Fruit fly (Drosophila melanogaster) whole organism, embryonic: ENCODE results near the gene Trm7-32.
A peak's percentile ranks its signal among the peaks of the same experiment; 100 is the strongest.

Source experiments
- BtbVII ChIP-seq: fragments of 200-800 bp; sonication (Bioruptor generic); optimal IDR thresholded peaks from 3 replicates; lab custom pipeline; 2017; ENCODE audit warnings: missing biosample characterization, mild to moderate bottlenecking, missing genetic modification characterization
- Bteb2 ChIP-seq: fragments of 200-800 bp; sonication (Bioruptor generic); optimal IDR thresholded peaks from 2 replicates; lab custom pipeline; 2016; ENCODE audit warnings: missing biosample characterization, missing genetic modification characterization
- CG10321 ChIP-seq: fragments of 200-800 bp; sonication (Bioruptor generic); IDR thresholded peaks from 2 replicates; pipeline ENCODE4 v1.3.6; 2022; ENCODE audit warnings: missing biosample characterization, missing genetic modification characterization
- CG12659 ChIP-seq: fragments of 200-800 bp; sonication (Bioruptor generic); optimal IDR thresholded peaks from 3 replicates; lab custom pipeline; 2017; ENCODE audit warnings: mild to moderate bottlenecking, missing biosample characterization, missing genetic modification reagents, missing genetic modification characterization
- CG14965 ChIP-seq: fragments of 200-800 bp; sonication (Bioruptor generic); optimal IDR thresholded peaks from 2 replicates; lab custom pipeline; 2016; ENCODE audit warnings: missing biosample characterization, missing genetic modification characterization, borderline replicate concordance
- CG15011 ChIP-seq: fragments of 200-800 bp; sonication (Bioruptor generic); optimal IDR thresholded peaks from 3 replicates; lab custom pipeline; 2018; ENCODE audit warnings: missing biosample characterization, mild to moderate bottlenecking, missing genetic modification characterization
- CG15601 ChIP-seq: fragments of 200-800 bp; sonication (Bioruptor generic); optimal IDR thresholded peaks from 3 replicates; lab custom pipeline; 2019; ENCODE audit warnings: missing biosample characterization, mild to moderate bottlenecking, missing genetic modification characterization, moderate library complexity
- CG1647 ChIP-seq: fragments of 200-800 bp; sonication (Bioruptor generic); optimal IDR thresholded peaks from 3 replicates; lab custom pipeline; 2016; ENCODE audit warnings: missing biosample characterization, missing genetic modification characterization
- CG16815 ChIP-seq: fragments of 200-800 bp; sonication (Bioruptor generic); optimal IDR thresholded peaks from 3 replicates; lab custom pipeline; 2017; ENCODE audit warnings: missing biosample characterization, mild to moderate bottlenecking, missing genetic modification characterization
- CG2116 ChIP-seq: fragments of 200-800 bp; sonication (Bioruptor generic); optimal IDR thresholded peaks from 3 replicates; lab custom pipeline; 2018; ENCODE audit warnings: missing biosample characterization, mild to moderate bottlenecking, missing genetic modification characterization
- CG30431 ChIP-seq: fragments of 200-800 bp; sonication (Bioruptor generic); optimal IDR thresholded peaks from 2 replicates; lab custom pipeline; 2017; ENCODE audit warnings: missing biosample characterization, missing genetic modification characterization
- CG3065 ChIP-seq: fragments of 200-800 bp; sonication (Bioruptor generic); optimal IDR thresholded peaks from 2 replicates; lab custom pipeline; 2016; ENCODE audit warnings: missing biosample characterization, missing genetic modification characterization
- CG31224 ChIP-seq: fragments of 200-800 bp; sonication (Bioruptor generic); IDR thresholded peaks from 2 replicates; pipeline ENCODE4 v1.3.6; 2022; ENCODE audit warnings: missing biosample characterization, missing genetic modification characterization
- CG34224 ChIP-seq: fragments of 200-800 bp; sonication (Bioruptor generic); IDR thresholded peaks from 3 replicates; pipeline ENCODE4 v1.3.6; 2022; ENCODE audit warnings: missing biosample characterization, missing genetic modification characterization; ENCODE audit not compliant: partially characterized antibody
- CG3726 ChIP-seq: fragments of 200-800 bp; sonication (Bioruptor generic); IDR thresholded peaks from 3 replicates; pipeline ENCODE4, ENCODE4 v1.3.6; 2022; ENCODE audit warnings: missing biosample characterization, missing genetic modification characterization
- CG4854 ChIP-seq: fragments of 200-800 bp; sonication (Bioruptor generic); optimal IDR thresholded peaks from 2 replicates; lab custom pipeline; 2016; ENCODE audit warnings: missing biosample characterization, missing genetic modification characterization, inconsistent platforms
- CG6813 ChIP-seq: fragments of 200-800 bp; sonication (Bioruptor generic); optimal IDR thresholded peaks from 2 replicates; lab custom pipeline; 2017; ENCODE audit warnings: missing biosample characterization, missing genetic modification characterization, mild to moderate bottlenecking, moderate library complexity, missing genetic modification reagents
- CG7963 ChIP-seq: fragments of 200-800 bp; sonication (Bioruptor generic); IDR thresholded peaks from 3 replicates; pipeline ENCODE4 v1.3.6; 2022; ENCODE audit warnings: missing biosample characterization, missing genetic modification characterization; ENCODE audit not compliant: partially characterized antibody
- Dek ChIP-seq: fragments of 200-800 bp; sonication (Bioruptor generic); optimal IDR thresholded peaks from 3 replicates; lab custom pipeline; 2019; ENCODE audit warnings: missing biosample characterization, mild to moderate bottlenecking, missing genetic modification characterization, moderate library complexity
- Fer3 ChIP-seq: fragments of 200-800 bp; sonication (Bioruptor generic); optimal IDR thresholded peaks from 2 replicates; lab custom pipeline; 2018; ENCODE audit warnings: missing biosample characterization, mild to moderate bottlenecking, missing genetic modification characterization, moderate library complexity
- GATAe ChIP-seq: fragments of 200-800 bp; sonication (Bioruptor generic); conservative IDR thresholded peaks from 2 replicates; pipeline ENCODE4 v1.3.6; 2022; ENCODE audit warnings: missing biosample characterization, missing genetic modification characterization
- Hey ChIP-seq: fragments of 200-800 bp; sonication (Bioruptor generic); optimal IDR thresholded peaks from 3 replicates; lab custom pipeline; 2018; ENCODE audit warnings: missing biosample characterization, mild to moderate bottlenecking, missing genetic modification characterization
- Hr78 ChIP-seq, 2 experiments: fragments of 200-800 bp in 1 of 2; fragments of >200 bp in 1 of 2; sonication (Bioruptor generic) in 1 of 2; optimal IDR thresholded peaks; 2 replicates each; lab custom pipeline; 2017 to 2019; ENCODE audit warnings: missing biosample characterization in 2 of 2, missing genetic modification characterization in 2 of 2, mild to moderate bottlenecking in 1 of 2, moderate library complexity in 1 of 2
- Hsf ChIP-seq: fragments of 200-800 bp; sonication (Bioruptor generic); optimal IDR thresholded peaks from 3 replicates; lab custom pipeline; 2016; ENCODE audit warnings: missing biosample characterization, missing genetic modification characterization
- Kr ChIP-seq: fragments of 200-800 bp; sonication (Bioruptor generic); optimal IDR thresholded peaks from 2 replicates; lab custom pipeline; 2017; ENCODE audit warnings: missing biosample characterization, mild to moderate bottlenecking, missing genetic modification characterization
- NC2α ChIP-seq: fragments of 200-800 bp; sonication (Bioruptor generic); optimal IDR thresholded peaks from 2 replicates; lab custom pipeline; 2016; ENCODE audit warnings: missing biosample characterization, missing genetic modification characterization
- Ptx1 ChIP-seq: fragments of 200-800 bp; sonication (Bioruptor generic); IDR thresholded peaks from 2 replicates; pipeline ENCODE4 v1.3.6; 2022; ENCODE audit warnings: missing biosample characterization, missing genetic modification characterization
- Six4 ChIP-seq: fragments of 200-800 bp; sonication (Bioruptor generic); optimal IDR thresholded peaks from 2 replicates; lab custom pipeline; 2016; ENCODE audit warnings: missing biosample characterization, missing genetic modification characterization
- Trl ChIP-seq, 3 experiments: fragments of >200 bp in 2 of 3; fragments of 200-800 bp in 1 of 3; sonication (Bioruptor generic) in 1 of 3; optimal IDR thresholded peaks; 2 replicates in 1 of 3; 3 replicates in 2 of 3; lab custom pipeline; 2016 to 2017; ENCODE audit warnings: missing biosample characterization in 1 of 3, missing genetic modification characterization in 1 of 3
- ap ChIP-seq: fragments of 200-800 bp; sonication (Bioruptor generic); IDR thresholded peaks from 2 replicates; pipeline ENCODE4 v1.3.6; 2022; ENCODE audit warnings: missing biosample characterization, missing genetic modification characterization
- ato ChIP-seq: fragments of 200-800 bp; sonication (Bioruptor generic); IDR thresholded peaks from 2 replicates; pipeline ENCODE4 v1.3.6; 2022; ENCODE audit warnings: missing biosample characterization, missing genetic modification characterization; ENCODE audit not compliant: partially characterized antibody
- bsh ChIP-seq, 2 experiments: fragments of 200-800 bp; sonication (Bioruptor generic); optimal IDR thresholded peaks; 2 replicates each; lab custom pipeline; 2017 to 2018; ENCODE audit warnings: mild to moderate bottlenecking in 2 of 2, missing biosample characterization in 2 of 2, missing genetic modification characterization in 2 of 2, moderate library complexity in 1 of 2
- cad ChIP-seq: fragments of >200 bp; optimal IDR thresholded peaks from 2 replicates; lab custom pipeline; 2017; ENCODE audit warnings: missing biosample characterization, missing genetic modification characterization
- caup ChIP-seq: fragments of 200-800 bp; sonication (Bioruptor generic); optimal IDR thresholded peaks from 3 replicates; lab custom pipeline; 2017; ENCODE audit warnings: missing biosample characterization, mild to moderate bottlenecking, missing genetic modification characterization, moderate library complexity; ENCODE audit not compliant: severe bottlenecking
- dmrt11E ChIP-seq: fragments of 200-800 bp; sonication (Bioruptor generic); optimal IDR thresholded peaks from 3 replicates; lab custom pipeline; 2018; ENCODE audit warnings: missing biosample characterization, mild to moderate bottlenecking, missing genetic modification characterization, moderate library complexity
- eve ChIP-seq, 2 experiments: fragments of >200 bp; optimal IDR thresholded peaks; 2 replicates each; lab custom pipeline; 2017; ENCODE audit warnings: missing biosample characterization in 2 of 2, missing genetic modification characterization in 2 of 2
- exex ChIP-seq: fragments of 200-800 bp; sonication (Bioruptor generic); optimal IDR thresholded peaks from 4 replicates; lab custom pipeline; 2018; ENCODE audit warnings: missing biosample characterization, mild to moderate bottlenecking, missing genetic modification characterization, moderate library complexity
- fd64A ChIP-seq: fragments of 200-800 bp; sonication (Bioruptor generic); optimal IDR thresholded peaks from 3 replicates; lab custom pipeline; 2018; ENCODE audit warnings: missing biosample characterization, mild to moderate bottlenecking, missing genetic modification characterization
- fru ChIP-seq: fragments of >200 bp; optimal IDR thresholded peaks from 2 replicates; lab custom pipeline; 2017
- klu ChIP-seq: fragments of 200-800 bp; sonication (Bioruptor generic); IDR thresholded peaks from 2 replicates; pipeline ENCODE4 v1.3.6; 2022; ENCODE audit warnings: missing biosample characterization, missing genetic modification characterization
- lov ChIP-seq, 2 experiments: fragments of 200-800 bp in 1 of 2; fragments of >200 bp in 1 of 2; sonication (Bioruptor generic) in 1 of 2; IDR thresholded peaks in 1 of 2; optimal IDR thresholded peaks in 1 of 2; 2 replicates in 1 of 2; 3 replicates in 1 of 2; pipeline versions ENCODE4 v1.3.6 to Lab custom; 2017 to 2022; ENCODE audit warnings: missing biosample characterization in 1 of 2, missing genetic modification characterization in 1 of 2
- p53 ChIP-seq: fragments of 200-800 bp; sonication (Bioruptor generic); optimal IDR thresholded peaks from 2 replicates; lab custom pipeline; 2016; ENCODE audit warnings: missing biosample characterization, missing genetic modification characterization
- pzg ChIP-seq: fragments of 200-800 bp; sonication (Bioruptor generic); optimal IDR thresholded peaks from 3 replicates; lab custom pipeline; 2018; ENCODE audit warnings: missing biosample characterization, mild to moderate bottlenecking, missing genetic modification characterization, moderate library complexity
- repo ChIP-seq: fragments of 200-800 bp; sonication (Bioruptor generic); optimal IDR thresholded peaks from 2 replicates; lab custom pipeline; 2016; ENCODE audit warnings: missing biosample characterization, missing genetic modification characterization
- sens ChIP-seq: fragments of 200-800 bp; sonication (Bioruptor generic); peaks from one replicate; lab custom pipeline; 2016; ENCODE audit warnings: missing biosample characterization, missing genetic modification characterization
- tap ChIP-seq: fragments of 200-800 bp; optimal IDR thresholded peaks from 3 replicates; lab custom pipeline; 2019; ENCODE audit warnings: missing biosample characterization, mild to moderate bottlenecking, missing genetic modification characterization, moderate library complexity
- trem ChIP-seq: fragments of 200-800 bp; optimal IDR thresholded peaks from 3 replicates; lab custom pipeline; 2019; ENCODE audit warnings: missing biosample characterization, mild to moderate bottlenecking, missing genetic modification characterization, moderate library complexity
- unc-4 ChIP-seq: fragments of 200-800 bp; sonication (Bioruptor generic); IDR thresholded peaks from 2 replicates; pipeline ENCODE4 v1.3.6; 2022; ENCODE audit warnings: missing biosample characterization, missing genetic modification characterization; ENCODE audit not compliant: partially characterized antibody
- wor ChIP-seq: fragments of 200-800 bp; sonication (Bioruptor generic); IDR thresholded peaks from 2 replicates; pipeline ENCODE4 v1.3.6; 2022; ENCODE audit warnings: missing biosample characterization, missing genetic modification characterization

Trm7-32 gene

DNA sequence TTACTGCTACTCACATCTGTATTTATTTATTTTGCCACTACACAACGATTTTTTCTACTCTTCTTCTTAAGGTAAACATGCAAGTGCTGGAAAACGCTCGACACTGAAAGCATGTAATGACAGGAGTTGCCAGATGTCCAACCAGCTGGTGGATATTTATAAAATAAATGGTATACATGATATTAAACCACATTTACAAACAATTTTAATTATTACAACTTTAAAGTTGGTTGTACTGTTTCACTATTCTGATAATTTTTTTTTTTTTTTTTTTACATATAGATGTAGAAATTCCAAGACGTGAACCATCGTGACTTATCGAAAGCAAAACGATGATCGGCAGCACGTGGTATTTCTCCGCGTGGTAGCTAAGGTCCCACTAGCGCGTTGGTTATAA lies 39.4 kb downstream of the Trm7-32 start, which contains the start of the genes Keap1 and kuk (continued):
- TF ChIP-seq Dek (tag; lab: Kevin White, UChicago): peak; percentile 52
- TF ChIP-seq CG31224 (GFP tag; lab: Robert Waterston, UW): 0 out of 2 replicates have a peak, but pooled peaks have one; percentile 32
- peak; percentile 49 for TF ChIP-seq Bteb2
- TF ChIP-seq Hsf (GFP tag; lab: Kevin White, UChicago): peak; percentile 74
- peak; percentile 56 for TF ChIP-seq CG3065
- TF ChIP-seq wor (GFP tag; lab: Robert Waterston, UW): no peak
- TF ChIP-seq pzg: peak; percentile 82
- TF ChIP-seq exex (tag; lab: Kevin White, UChicago): no peak
- peak; percentile 35 for TF ChIP-seq NC2α (GFP tag; lab: Kevin White, UChicago)
- TF ChIP-seq lov (optimal IDR thresholded peaks at IDR 0.05; lab: Kevin White, UChicago): no peak
- TF ChIP-seq lov (GFP tag; IDR thresholded peaks at IDR 0.05; lab: Robert Waterston, UW): no peak
- peak; percentile 42; the same call in 1 of the 2 replicates for TF ChIP-seq ap (GFP tag; lab: Robert Waterston, UW)
- TF ChIP-seq klu (GFP tag; lab: Robert Waterston, UW): no peak
- no peak for TF ChIP-seq tap (tag; lab: Kevin White, UChicago)
- no peak for TF ChIP-seq p53 (GFP tag; lab: Kevin White, UChicago)
- TF ChIP-seq repo (GFP tag; lab: Kevin White, UChicago): peak; percentile 27
- peak; percentile 34 for TF ChIP-seq Fer3 (tag; lab: Kevin White, UChicago)
- TF ChIP-seq Trl (optimal IDR thresholded peaks at IDR 0.05; lab: Kevin White, UChicago): peak in 1 of 2 experiments; percentile 4
- peak; percentile 71 for TF ChIP-seq Trl (GFP tag; optimal IDR thresholded peaks at IDR 0.05; lab: Kevin White, UChicago)
- no peak for TF ChIP-seq Hr78 (GFP tag; optimal IDR thresholded peaks at IDR 0.05; lab: Kevin White, UChicago)
- no peak; the same call in 1 of the 2 replicates for TF ChIP-seq ato (GFP tag; lab: Robert Waterston, UW)
- peak; percentile 53 for TF ChIP-seq CG34224
- TF ChIP-seq CG6813 (GFP tag; lab: Kevin White, UChicago): no peak
- peak in 1 of 2 experiments; percentile 24 for TF ChIP-seq bsh (GFP tag; optimal IDR thresholded peaks at IDR 0.05; lab: Kevin White, UChicago)
- peak; percentile 89 for TF ChIP-seq sens
- no peak for TF ChIP-seq CG30431 (GFP tag; lab: Kevin White, UChicago)
- TF ChIP-seq CG7963 (GFP tag; lab: Robert Waterston, UW): no peak
- peak; percentile 86 for TF ChIP-seq trem (tag; lab: Kevin White, UChicago)
- no peak for TF ChIP-seq GATAe
- TF ChIP-seq CG16815 (GFP tag; lab: Kevin White, UChicago): peak; percentile 16
- no peak for TF ChIP-seq cad (GFP tag; lab: Kevin White, UChicago)
- TF ChIP-seq CG4854 (GFP tag; lab: Kevin White, UChicago): no peak
- TF ChIP-seq eve (GFP tag; optimal IDR thresholded peaks at IDR 0.05; lab: Kevin White, UChicago): no peak
- TF ChIP-seq Hey (tag; lab: Kevin White, UChicago): no peak
- no peak for TF ChIP-seq CG3726 (GFP tag; lab: Robert Waterston, UW)
- peak; percentile 75 for TF ChIP-seq CG12659 (GFP tag; lab: Kevin White, UChicago)
- no peak for TF ChIP-seq CG10321 (GFP tag; lab: Robert Waterston, UW)
- TF ChIP-seq dmrt11E (tag; lab: Kevin White, UChicago): no peak
- TF ChIP-seq BtbVII: peak; percentile 22
- TF ChIP-seq CG15011: no peak
- peak; percentile 1 for TF ChIP-seq CG15601 (tag; lab: Kevin White, UChicago)
- TF ChIP-seq fru (lab: Kevin White, UChicago): no peak
- peak; percentile 59 for TF ChIP-seq caup (GFP tag; lab: Kevin White, UChicago)
- no peak for TF ChIP-seq Kr (GFP tag; lab: Kevin White, UChicago)
- TF ChIP-seq Ptx1 (GFP tag; lab: Robert Waterston, UW): peak; percentile 61
- TF ChIP-seq unc-4 (GFP tag; lab: Robert Waterston, UW): peak; percentile 86
- TF ChIP-seq Six4 (GFP tag; lab: Kevin White, UChicago): no peak
- TF ChIP-seq CG1647 (GFP tag; lab: Kevin White, UChicago): peak; percentile 71
- no peak for TF ChIP-seq fd64A (GFP tag; lab: Kevin White, UChicago)
- TF ChIP-seq CG2116 (GFP tag; lab: Kevin White, UChicago): peak; percentile 72
- no peak for TF ChIP-seq CG14965 (GFP tag; lab: Kevin White, UChicago)
